Fruit fly (Drosophila melanogaster) Kc167 (cell line): ENCODE results near the gene phol.

Source experiments
- Myc ChIP-seq: fragments of >200 bp; optimal IDR thresholded peaks from 2 replicates; lab custom pipeline; 2017; ENCODE audit warnings: missing external identifiers
- Sin3A ChIP-seq: fragments of >200 bp; optimal IDR thresholded peaks from 2 replicates; lab custom pipeline; 2018; ENCODE audit warnings: missing external identifiers
- h ChIP-seq: fragments of >200 bp; optimal IDR thresholded peaks from 3 replicates; lab custom pipeline; 2018; ENCODE audit warnings: missing external identifiers
- insv ChIP-seq: fragments of >200 bp; optimal IDR thresholded peaks from 3 replicates; lab custom pipeline; 2018; ENCODE audit warnings: missing external identifiers
- psq ChIP-seq: fragments of >200 bp; optimal IDR thresholded peaks from 2 replicates; lab custom pipeline; 2017; ENCODE audit warnings: missing external identifiers
- ttk ChIP-seq: sonication (Bioruptor generic); optimal IDR thresholded peaks from 2 replicates; lab custom pipeline; 2017; ENCODE audit warnings: missing external identifiers

phol gene

dm6 chr3L:9446731-9447238, 9.3 kb downstream of the phol start, which contains the start of gene CG3529:
Gene CG3529, plus strand, starts transcription at chr3L:9446864.
- TF ChIP-seq Myc (lab: Kevin White, UChicago): no peak

- TF ChIP-seq Sin3A (lab: Kevin White, UChicago) (no peak), h (lab: Kevin White, UChicago) (no peak), Myc (lab: Kevin White, UChicago) (no peak), psq (no peak), ttk (lab: Kevin White, UChicago) (no peak), insv (no peak)
Observed at dm6 chr3L:9442625-9443282, 13.3 kb downstream of the phol start, which contains the start of gene Srg3. Gene Srg3, plus strand, starts transcription at chr3L:9443232.

DNA sequence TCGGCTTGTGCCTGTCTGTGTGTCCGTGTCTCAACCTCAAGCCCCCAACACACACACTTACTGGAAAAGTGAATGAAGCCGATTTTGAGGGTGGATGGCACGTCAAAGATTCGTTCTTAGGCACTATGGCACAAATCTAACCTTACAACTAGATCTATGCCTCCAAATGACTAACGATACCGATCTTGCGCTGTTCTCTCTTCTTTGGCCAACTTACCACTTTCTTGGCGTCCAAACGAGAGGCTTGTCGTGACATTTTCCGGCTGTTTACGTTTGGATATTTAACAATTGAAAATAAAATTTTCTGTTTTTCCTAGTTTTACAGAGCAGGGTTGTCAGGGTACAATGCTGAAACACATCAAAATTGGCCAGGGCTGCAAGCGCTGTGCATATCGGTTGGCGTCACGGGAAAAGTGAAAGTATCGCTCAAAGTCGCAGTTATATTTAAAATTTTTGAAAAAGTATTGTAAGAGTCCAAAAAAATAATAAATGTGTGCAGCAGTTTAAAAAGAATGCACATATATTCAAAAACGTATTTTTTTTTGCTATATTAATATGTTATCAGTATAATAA, 14.1 kb downstream of the phol start, which contains the start of the genes Bet3 and Nf-YA:
TSS of gene Bet3 (minus strand) at position 361 of the 573 bp plus-strand sequence.
TSS of gene Nf-YA (minus strand) at position 361 of the 573 bp plus-strand sequence.
- no peak for TF ChIP-seq Sin3A (lab: Kevin White, UChicago)
- TF ChIP-seq psq: no peak

- no peak for TF ChIP-seq ttk (lab: Kevin White, UChicago)
- TF ChIP-seq h (lab: Kevin White, UChicago): no peak
- no peak for TF ChIP-seq psq
- no peak for TF ChIP-seq insv
- TF ChIP-seq Sin3A (lab: Kevin White, UChicago): no peak
- no peak for TF ChIP-seq Myc (lab: Kevin White, UChicago)
Observed at dm6 chr3L:9438858-9439257, 17.2 kb downstream of the phol start.

DNA sequence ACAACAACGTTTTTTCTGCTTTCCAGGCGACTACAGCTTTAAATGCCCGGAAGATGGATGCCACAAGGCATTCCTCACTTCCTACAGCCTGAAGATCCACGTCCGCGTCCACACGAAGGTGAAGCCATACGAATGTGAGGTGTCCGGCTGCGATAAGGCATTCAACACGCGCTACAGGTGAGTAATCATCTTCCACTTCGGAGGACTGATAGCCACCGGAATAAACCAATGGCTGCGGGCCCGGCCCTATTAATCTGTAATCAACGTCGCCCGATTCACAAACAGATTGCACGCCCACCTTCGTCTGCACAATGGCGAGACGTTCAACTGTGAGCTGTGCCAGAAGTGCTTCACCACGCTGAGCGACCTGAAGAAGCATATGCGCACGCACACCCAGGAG, 20.2 kb downstream of the phol start:
- TF ChIP-seq Myc (lab: Kevin White, UChicago) (no peak), ttk (lab: Kevin White, UChicago) (no peak), insv (no peak), Sin3A (lab: Kevin White, UChicago) (no peak), psq (no peak), h (lab: Kevin White, UChicago) (no peak)

- TF ChIP-seq ttk (lab: Kevin White, UChicago) (no peak), psq (no peak), Sin3A (lab: Kevin White, UChicago) (no peak), h (lab: Kevin White, UChicago) (no peak), insv (no peak), Myc (lab: Kevin White, UChicago) (no peak)
Observed at dm6 chr3L:9435315-9435714, 20.8 kb downstream of the phol start, which contains the start of gene CG42526. Gene CG42526, minus strand, starts transcription at chr3L:9435399.

DNA sequence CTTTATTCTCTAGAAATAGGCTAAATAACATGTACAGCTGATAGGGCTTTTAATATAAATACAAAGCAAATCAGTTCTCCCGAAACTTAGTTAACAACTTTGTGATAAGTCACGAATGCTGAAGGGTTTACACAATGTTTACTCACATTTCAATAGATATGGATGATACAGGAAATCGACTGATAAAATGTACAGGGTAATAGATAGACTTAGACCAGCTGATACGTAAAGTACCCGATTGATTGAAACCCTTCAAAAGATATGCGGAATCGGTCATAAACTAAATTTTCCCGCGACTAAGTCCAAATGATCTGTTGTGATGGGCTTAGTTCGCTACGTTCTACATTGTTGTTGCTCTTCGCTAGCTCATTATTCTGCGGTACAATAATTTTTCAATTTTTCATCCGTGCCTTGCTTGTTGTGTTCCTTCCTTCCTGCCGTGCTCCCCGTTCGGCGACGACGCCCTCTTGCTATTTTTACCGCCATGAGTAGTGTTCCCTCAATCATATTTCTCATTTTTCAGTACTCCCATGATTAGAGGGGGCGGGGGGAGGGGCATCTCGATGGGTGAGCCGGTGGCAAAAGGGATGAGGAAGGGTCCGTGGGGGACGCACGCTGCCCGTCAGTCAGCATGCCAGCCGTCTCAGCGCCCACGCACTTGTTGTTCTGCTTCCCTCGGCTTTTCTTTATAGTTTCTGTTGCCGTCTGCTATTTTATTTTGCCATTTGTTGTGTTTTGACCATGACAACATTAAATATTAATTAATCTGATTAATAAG, 23.1 kb downstream of the phol start:
- TF ChIP-seq Myc (lab: Kevin White, UChicago) (no peak), h (lab: Kevin White, UChicago) (no peak), insv (no peak)

- no peak for TF ChIP-seq h (lab: Kevin White, UChicago)
- no peak for TF ChIP-seq ttk (lab: Kevin White, UChicago)
- TF ChIP-seq insv: no peak
- no peak for TF ChIP-seq Sin3A (lab: Kevin White, UChicago)
- no peak for TF ChIP-seq Myc (lab: Kevin White, UChicago)
- TF ChIP-seq psq: no peak
Observed at dm6 chr3L:9431848-9432623, 24.0 kb downstream of the phol start.

- TF ChIP-seq h (lab: Kevin White, UChicago) (no peak), Sin3A (lab: Kevin White, UChicago) (no peak), insv (no peak), ttk (lab: Kevin White, UChicago) (no peak), Myc (lab: Kevin White, UChicago) (no peak), psq (no peak)
Observed at dm6 chr3L:9430608-9430952, 25.5 kb downstream of the phol start.

DNA sequence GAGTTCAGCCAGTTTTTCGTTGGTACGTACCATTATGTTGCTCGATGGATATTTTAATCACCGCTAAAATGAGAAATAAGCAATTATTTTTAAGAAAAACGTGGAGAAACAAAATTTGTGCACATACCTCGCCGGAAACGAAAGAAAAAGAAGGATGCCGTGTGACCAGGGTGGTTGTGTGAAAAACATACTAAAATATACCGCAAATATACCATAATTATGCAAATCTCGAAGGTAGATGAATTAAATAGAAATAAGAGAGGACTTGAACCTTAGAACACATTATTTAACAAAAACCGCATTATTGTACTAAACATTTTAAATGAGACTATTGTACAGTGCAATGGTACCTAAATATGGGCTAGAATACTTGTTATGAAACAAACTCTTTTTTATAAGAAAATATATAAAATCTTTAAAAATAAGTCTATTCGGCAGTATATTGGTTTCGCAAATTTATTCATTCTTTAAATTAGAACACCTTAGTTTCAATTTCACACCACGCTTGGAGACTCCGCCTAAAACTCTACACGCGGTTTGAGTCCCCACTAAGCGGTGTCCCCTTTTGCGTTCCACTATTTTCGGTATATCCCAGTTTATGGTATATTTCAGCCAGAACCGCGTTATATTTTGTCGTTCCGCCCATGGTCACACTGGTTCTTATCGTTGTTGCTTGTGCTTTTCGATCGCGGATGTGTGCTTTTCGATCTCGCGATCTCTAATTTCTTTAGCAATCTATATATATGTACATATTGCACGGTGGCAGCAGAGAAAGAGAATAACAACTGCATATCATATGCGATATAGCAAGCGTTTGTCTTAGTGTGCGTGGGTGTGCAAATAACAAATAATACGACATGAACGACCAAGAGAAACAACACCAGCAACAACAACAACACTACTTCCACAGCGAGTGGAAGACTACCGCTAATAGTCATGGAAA, 26.1 kb downstream of the phol start, which contains the start of the genes RpS17 and MTF-1:
TSS of gene RpS17 (minus strand) at position 157 of the 943 bp plus-strand sequence.
TSS of gene MTF-1 (plus strand) at position 648 of the 943 bp plus-strand sequence.
- no peak for TF ChIP-seq Myc (lab: Kevin White, UChicago)
- no peak for TF ChIP-seq insv
- no peak for TF ChIP-seq ttk (lab: Kevin White, UChicago)
